Comparison of ENCODE assay signal across 3 worm cellular contexts in the genomic region with DNA sequence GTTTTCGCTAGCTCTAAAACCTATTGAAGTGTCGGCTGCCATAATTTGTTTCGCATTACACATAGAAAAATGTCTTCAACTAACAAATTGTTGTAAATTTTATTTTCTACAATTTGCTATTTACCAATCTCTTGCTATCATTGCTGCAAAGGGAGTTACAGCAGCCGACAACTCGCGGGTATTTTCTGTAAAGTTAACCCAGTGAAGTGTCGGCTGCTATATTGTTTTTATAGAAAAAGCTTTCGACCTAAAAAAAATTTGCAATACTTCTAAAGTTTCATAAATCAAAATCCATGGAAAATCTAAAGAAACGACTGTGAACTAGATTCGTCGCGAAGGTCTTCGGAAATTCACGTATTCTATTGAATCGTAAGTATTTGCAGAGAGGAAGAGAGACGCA.
TF ChIP-seq lines count a peak whose summit lies in the region.

No protein-coding gene starts in this region.

TF ChIP-seq in whole organism, L1 larva, 84 proteins besides CTCF, POLR2A, EP300 and RAD21:
- TF ChIP-seq blmp-1 (tag; optimal IDR thresholded peaks at IDR 0.05; lab: Kevin White, UChicago) = peak; percentile 27
- TF ChIP-seq dsc-1 (tag; optimal IDR thresholded peaks at IDR 0.05; lab: Kevin White, UChicago) = no peak

TF ChIP-seq in whole organism, L3 larva, 47 proteins besides CTCF, POLR2A, EP300 and RAD21:
- TF ChIP-seq snpc-4 (tag; optimal IDR thresholded peaks at IDR 0.05; lab: Kevin White, UChicago) (peak; percentile 58), nhr-76 (tag; optimal IDR thresholded peaks at IDR 0.05; lab: Kevin White, UChicago) (no peak), ceh-16 (tag; optimal IDR thresholded peaks at IDR 0.05; lab: Kevin White, UChicago) (no peak), nhr-67 (tag; optimal IDR thresholded peaks at IDR 0.05; lab: Kevin White, UChicago) (no peak), skn-1 (tag; optimal IDR thresholded peaks at IDR 0.05; lab: Kevin White, UChicago) (no peak)

TF ChIP-seq in whole organism, young adult, 124 proteins besides CTCF, POLR2A, EP300 and RAD21:
- TF ChIP-seq madf-8 (GFP tag; conservative IDR thresholded peaks at IDR 0.05; lab: Robert Waterston, UW) (no peak), snpc-4 (GFP tag; optimal IDR thresholded peaks at IDR 0.05; lab: Kevin White, UChicago) (no peak), snpc-4 (tag; optimal IDR thresholded peaks at IDR 0.05; lab: Kevin White, UChicago) (peak in 3 of 4 experiments; percentile 52 to 76 (median 60))
